Worm (Caenorhabditis elegans): ENCODE measurements around the gene Y51A2B.2.

DNA sequence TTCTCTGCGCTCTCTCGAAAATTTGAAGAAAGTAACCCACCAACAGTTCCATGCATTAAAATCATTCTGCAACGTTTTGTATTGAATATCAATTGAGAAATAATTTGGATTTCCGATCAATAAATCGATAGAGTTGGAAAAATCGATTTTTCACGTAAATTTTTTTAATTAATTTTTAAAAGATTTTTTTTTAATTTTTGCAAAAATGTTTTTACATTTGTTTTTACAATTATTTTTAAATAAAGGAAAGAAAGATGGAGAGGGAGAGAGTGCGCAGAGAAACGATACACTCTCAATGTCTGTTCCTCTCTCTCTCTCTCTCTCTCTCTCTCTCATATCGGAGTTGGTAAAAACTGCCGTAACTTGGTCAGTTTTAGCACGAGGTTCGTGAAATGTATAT, 51.2 kb downstream of the Y51A2B.2 start, which contains the start of gene ZK262.19:
- TF ChIP-seq pha-4 (GFP tag; IDR thresholded peaks at IDR 0.05): no peak
- no peak for TF ChIP-seq pha-4 (tag; optimal IDR thresholded peaks at IDR 0.05)
- no peak for TF ChIP-seq nhr-237 (tag; optimal IDR thresholded peaks at IDR 0.05)
- TF ChIP-seq dpl-1 (GFP tag; optimal IDR thresholded peaks at IDR 0.05): no peak
- TF ChIP-seq sdz-12 (GFP tag; optimal IDR thresholded peaks at IDR 0.05): no peak
- TF ChIP-seq madf-5 (GFP tag; IDR thresholded peaks at IDR 0.05): no peak
- no peak for TF ChIP-seq lin-13 (GFP tag; optimal IDR thresholded peaks at IDR 0.05)
- no peak for TF ChIP-seq zip-11 (GFP tag; IDR thresholded peaks at IDR 0.05)
- no peak for TF ChIP-seq zfp-3 (GFP tag; conservative IDR thresholded peaks at IDR 0.05)
- TF ChIP-seq F49E8.2 (tag; optimal IDR thresholded peaks at IDR 0.05; ENCODE audit: borderline replicate concordance): no peak
- TF ChIP-seq ceh-82 (tag; optimal IDR thresholded peaks at IDR 0.05): no peak
- TF ChIP-seq unc-39 (tag; optimal IDR thresholded peaks at IDR 0.05): no peak

Measured in whole organism, L4 larva.